Fruit fly (Drosophila melanogaster) Kc167 (cell line): ENCODE results near the gene CG5043.

Experiments
- Myc ChIP-seq: fragments of >200 bp; optimal IDR thresholded peaks from 2 replicates; lab custom pipeline; 2017; ENCODE audit warnings: missing external identifiers
- h ChIP-seq: fragments of >200 bp; optimal IDR thresholded peaks from 3 replicates; lab custom pipeline; 2018; ENCODE audit warnings: missing external identifiers

- TF ChIP-seq h (no peak), Myc (no peak)
Measured at dm6 chr2L:17429788-17430587, 3.7 kb upstream of the CG5043 start.
